Worm (Caenorhabditis elegans) whole organism, L1 larva: ENCODE results near the gene sdf-9.

Source experiments
- C04F5.9 ChIP-seq: sonication (generic microtip); optimal IDR thresholded peaks from 2 replicates; lab custom pipeline; 2016; ENCODE audit warnings: missing genetic modification characterization, missing compliant biosample characterization
- C16A3.4 ChIP-seq: fragments of 150-350 bp; optimal IDR thresholded peaks from 2 replicates; lab custom pipeline; 2014; ENCODE audit warnings: missing biosample characterization, missing genetic modification characterization
- aha-1 ChIP-seq: fragments of 150-350 bp; optimal IDR thresholded peaks from 2 replicates; lab custom pipeline; 2014; ENCODE audit warnings: missing biosample characterization, missing genetic modification characterization
- aly-2 ChIP-seq: fragments of 150-350 bp; optimal IDR thresholded peaks from 2 replicates; lab custom pipeline; 2014; ENCODE audit warnings: missing biosample characterization, missing genetic modification characterization
- ama-1 ChIP-seq: fragments of 150-350 bp; optimal IDR thresholded peaks from 2 replicates; lab custom pipeline; 2014
- ceh-88 ChIP-seq: fragments of 200-800 bp; sonication (Bioruptor generic); IDR thresholded peaks from 2 replicates; pipeline ENCODE4 v1.3.6; 2022; ENCODE audit warnings: missing genetic modification characterization, missing compliant biosample characterization
- ceh-90 ChIP-seq: sonication (generic microtip); optimal IDR thresholded peaks from 2 replicates; lab custom pipeline; 2016; ENCODE audit warnings: missing genetic modification characterization, missing compliant biosample characterization
- dsc-1 ChIP-seq: sonication (generic microtip); optimal IDR thresholded peaks from 2 replicates; lab custom pipeline; 2016; ENCODE audit warnings: mild to moderate bottlenecking, missing genetic modification characterization, missing compliant biosample characterization
- efl-1 ChIP-seq, 4 experiments: fragments of 150-350 bp; optimal IDR thresholded peaks in 3 of 4; peaks in 1 of 4; 1 replicate in 1 of 4; 2 replicates in 3 of 4; lab custom pipeline; 2014; ENCODE audit warnings: missing biosample characterization in 2 of 4, missing genetic modification characterization in 2 of 4, missing genetic modification reagents in 2 of 4
- fkh-10 ChIP-seq: sonication (generic microtip); optimal IDR thresholded peaks from 2 replicates; lab custom pipeline; 2017; ENCODE audit warnings: missing biosample characterization, missing genetic modification reagents, missing genetic modification characterization
- isw-1 ChIP-seq: fragments of 200-800 bp; sonication (Bioruptor generic); IDR thresholded peaks from 2 replicates; pipeline ENCODE4 v1.3.6; 2022; ENCODE audit warnings: missing genetic modification characterization, missing compliant biosample characterization
- jun-1 ChIP-seq: fragments of 150-350 bp; optimal IDR thresholded peaks from 2 replicates; lab custom pipeline; 2014; ENCODE audit warnings: missing biosample characterization, missing genetic modification reagents, missing genetic modification characterization
- lin-13 ChIP-seq: fragments of 150-350 bp; optimal IDR thresholded peaks from 2 replicates; lab custom pipeline; 2014; ENCODE audit warnings: missing biosample characterization, missing genetic modification reagents, missing genetic modification characterization
- lin-14 ChIP-seq: fragments of 200-800 bp; sonication (Bioruptor generic); optimal IDR thresholded peaks from 2 replicates; lab custom pipeline; 2018; ENCODE audit warnings: mild to moderate bottlenecking, missing genetic modification characterization, moderate library complexity, missing compliant biosample characterization
- mdl-1 ChIP-seq, 2 experiments: fragments of 150-350 bp; optimal IDR thresholded peaks; 2 replicates each; lab custom pipeline; 2014 to 2017; ENCODE audit warnings: missing biosample characterization in 2 of 2, missing genetic modification characterization in 2 of 2, inconsistent platforms in 1 of 2
- nhr-19 ChIP-seq: fragments of 200-800 bp; sonication (Bioruptor generic); conservative IDR thresholded peaks from 2 replicates; pipeline ENCODE4 v1.3.6; 2022; ENCODE audit warnings: missing genetic modification characterization, missing compliant biosample characterization
- nhr-20 ChIP-seq: sonication (generic microtip); optimal IDR thresholded peaks from 2 replicates; lab custom pipeline; 2016; ENCODE audit warnings: mild to moderate bottlenecking, missing genetic modification characterization, missing compliant biosample characterization
- nhr-47 ChIP-seq: sonication (generic microtip); optimal IDR thresholded peaks from 2 replicates; lab custom pipeline; 2016; ENCODE audit warnings: mild to moderate bottlenecking, missing genetic modification characterization, moderate library complexity, missing compliant biosample characterization
- nhr-71 ChIP-seq: sonication (generic microtip); optimal IDR thresholded peaks from 2 replicates; lab custom pipeline; 2016; ENCODE audit warnings: mild to moderate bottlenecking, missing genetic modification characterization, moderate library complexity, missing compliant biosample characterization
- nhr-76 ChIP-seq: sonication (generic microtip); optimal IDR thresholded peaks from 2 replicates; lab custom pipeline; 2017; ENCODE audit warnings: missing biosample characterization, missing genetic modification characterization
- nhr-85 ChIP-seq: sonication (generic microtip); peaks from one replicate; lab custom pipeline; 2016; ENCODE audit warnings: missing genetic modification characterization, inconsistent platforms, missing compliant biosample characterization
- pag-3 ChIP-seq: sonication (generic microtip); optimal IDR thresholded peaks from 2 replicates; lab custom pipeline; 2017; ENCODE audit warnings: missing genetic modification characterization, mild to moderate bottlenecking, missing compliant biosample characterization, antibody characterized with exemption, borderline replicate concordance; ENCODE audit not compliant: insufficient read depth
- rnt-1 ChIP-seq: sonication (generic microtip); optimal IDR thresholded peaks from 2 replicates; lab custom pipeline; 2016; ENCODE audit warnings: mild to moderate bottlenecking, missing genetic modification characterization, moderate library complexity, missing compliant biosample characterization
- snu-23 ChIP-seq: sonication (generic microtip); optimal IDR thresholded peaks from 2 replicates; lab custom pipeline; 2016; ENCODE audit warnings: missing genetic modification characterization, missing compliant biosample characterization
- sox-4 ChIP-seq: sonication (generic microtip); optimal IDR thresholded peaks from 2 replicates; lab custom pipeline; 2016; ENCODE audit warnings: missing genetic modification characterization, missing compliant biosample characterization
- sup-37 ChIP-seq: fragments of 200-800 bp; sonication (Bioruptor generic); optimal IDR thresholded peaks from 2 replicates; lab custom pipeline; 2018; ENCODE audit warnings: mild to moderate bottlenecking, missing genetic modification characterization, missing compliant biosample characterization
- swsn-7 ChIP-seq: sonication (generic microtip); optimal IDR thresholded peaks from 2 replicates; lab custom pipeline; 2016; ENCODE audit warnings: missing genetic modification characterization, missing compliant biosample characterization
- tbx-2 ChIP-seq: sonication (generic microtip); optimal IDR thresholded peaks from 2 replicates; lab custom pipeline; 2016; ENCODE audit warnings: missing genetic modification characterization, missing compliant biosample characterization
- unc-130 ChIP-seq: fragments of 150-350 bp; optimal IDR thresholded peaks from 2 replicates; lab custom pipeline; 2017; ENCODE audit warnings: missing biosample characterization, missing genetic modification characterization, inconsistent platforms
- unc-86 ChIP-seq: sonication (generic microtip); optimal IDR thresholded peaks from 2 replicates; lab custom pipeline; 2016; ENCODE audit warnings: missing genetic modification characterization, missing compliant biosample characterization
- vab-15 ChIP-seq: sonication (generic microtip); optimal IDR thresholded peaks from 2 replicates; lab custom pipeline; 2017; ENCODE audit warnings: missing genotype, mild to moderate bottlenecking, missing genetic modification characterization, missing compliant biosample characterization
- xbp-1 ChIP-seq: sonication (generic microtip); optimal IDR thresholded peaks from 2 replicates; lab custom pipeline; 2016; ENCODE audit warnings: missing genetic modification characterization, missing compliant biosample characterization
- zip-4 ChIP-seq: fragments of 200-800 bp; sonication (Bioruptor generic); optimal IDR thresholded peaks from 2 replicates; lab custom pipeline; 2018; ENCODE audit warnings: mild to moderate bottlenecking, missing genetic modification characterization, moderate library complexity, missing compliant biosample characterization

The sdf-9 gene

ce11 chrV:20845524-20846208, 47.6 kb downstream of the sdf-9 start, which contains the start of the genes F31D4.2 and fkb-6 (continued):
- TF ChIP-seq unc-86, result peak; percentile 78
- peak; percentile 73 for TF ChIP-seq isw-1 (GFP tag; lab: Robert Waterston, UW)
- TF ChIP-seq sox-4 (tag; lab: Kevin White, UChicago), result no peak
- no peak for TF ChIP-seq pag-3 (tag; lab: Kevin White, UChicago)
- peak; percentile 81 for TF ChIP-seq jun-1 (tag; lab: Kevin White, UChicago)
- no peak for TF ChIP-seq lin-14 (GFP tag; lab: Kevin White, UChicago)
- TF ChIP-seq lin-13 (GFP tag; lab: Kevin White, UChicago), result peak; percentile 66
- no peak for TF ChIP-seq sup-37 (GFP tag; lab: Kevin White, UChicago)
- peak; percentile 91 for TF ChIP-seq unc-130 (tag; lab: Kevin White, UChicago)
- TF ChIP-seq vab-15 (tag; lab: Kevin White, UChicago), result peak; percentile 25
- peak; percentile 49 for TF ChIP-seq fkh-10 (GFP tag; lab: Kevin White, UChicago)
- peak; percentile 84 for TF ChIP-seq nhr-19

- TF ChIP-seq ama-1 (lab: Kevin White, UChicago), result peak; percentile 91
- TF ChIP-seq swsn-7 (tag; lab: Kevin White, UChicago), result peak; percentile 8
- TF ChIP-seq mdl-1 (tag; optimal IDR thresholded peaks at IDR 0.05; lab: Kevin White, UChicago), result no peak
- TF ChIP-seq snu-23 (GFP tag; lab: Kevin White, UChicago), result peak; percentile 24
- no peak for TF ChIP-seq tbx-2 (tag; lab: Kevin White, UChicago)
- TF ChIP-seq nhr-20, result peak; percentile 9
- peak; percentile 16 for TF ChIP-seq dsc-1
- TF ChIP-seq efl-1 (optimal IDR thresholded peaks at IDR 0.05; lab: Kevin White, UChicago), result no peak
- TF ChIP-seq efl-1 (GFP tag; optimal IDR thresholded peaks at IDR 0.05 in 1 of 2; lab: Kevin White, UChicago), result no peak
- TF ChIP-seq nhr-85, result peak; percentile 23
- TF ChIP-seq nhr-47, result peak; percentile 33
- TF ChIP-seq xbp-1 (tag; lab: Kevin White, UChicago), result no peak
- TF ChIP-seq ceh-88 (GFP tag; lab: Robert Waterston, UW), result no peak
- no peak for TF ChIP-seq ceh-90 (tag; lab: Kevin White, UChicago)
- no peak for TF ChIP-seq C04F5.9 (tag; lab: Kevin White, UChicago)
- no peak for TF ChIP-seq nhr-76
- TF ChIP-seq zip-4 (GFP tag; lab: Kevin White, UChicago), result no peak
- TF ChIP-seq nhr-71 (tag; lab: Kevin White, UChicago), result peak; percentile 28
- peak; percentile 87 for TF ChIP-seq aly-2 (tag; lab: Kevin White, UChicago)
- no peak for TF ChIP-seq C16A3.4 (tag; lab: Kevin White, UChicago)
Measured at ce11 chrV:20847743-20848229, 49.8 kb downstream of the sdf-9 start.

- TF ChIP-seq rnt-1 (tag; lab: Kevin White, UChicago), result peak; percentile 45
- no peak for TF ChIP-seq aha-1 (tag; lab: Kevin White, UChicago)
Measured at ce11 chrV:20850580-20850979, 52.6 kb downstream of the sdf-9 start, which contains the start of gene clec-264. clec-264 (minus strand) TSS chrV:20850701.
